Fruit fly (Drosophila melanogaster): ENCODE data around the gene Snm1.

Gene Snm1

DNA sequence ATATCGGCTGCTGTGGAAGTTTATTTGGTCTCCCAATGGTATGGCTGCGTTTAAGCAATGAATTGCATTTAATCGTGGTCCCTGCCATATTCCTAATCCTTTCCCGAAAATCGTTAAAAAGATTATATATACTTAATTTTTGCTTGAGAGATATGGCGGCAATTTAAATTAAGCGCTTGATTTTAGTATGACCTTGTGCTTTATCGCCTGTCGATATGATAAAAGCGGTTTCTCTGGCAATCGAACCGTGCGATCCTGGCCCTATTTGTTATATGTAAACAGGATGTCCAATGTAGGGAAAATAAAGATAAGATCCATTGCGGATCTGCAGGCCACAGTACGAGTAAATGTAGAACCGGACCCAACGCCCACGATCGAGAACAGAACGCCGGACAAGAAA, at the start of gene Snm1:
Gene Snm1 (plus strand): TSS at position 233 of the 400 bp plus-strand sequence.
- no peak for TF ChIP-seq CG17801 (GFP tag; optimal IDR thresholded peaks at IDR 0.05; ENCODE audit: partially characterized antibody)

- TF ChIP-seq CG17801 (GFP tag; optimal IDR thresholded peaks at IDR 0.05; ENCODE audit: partially characterized antibody): no peak
Measured at dm6 chr3R:5514759-5515158, 40.1 kb upstream of the Snm1 start.

DNA sequence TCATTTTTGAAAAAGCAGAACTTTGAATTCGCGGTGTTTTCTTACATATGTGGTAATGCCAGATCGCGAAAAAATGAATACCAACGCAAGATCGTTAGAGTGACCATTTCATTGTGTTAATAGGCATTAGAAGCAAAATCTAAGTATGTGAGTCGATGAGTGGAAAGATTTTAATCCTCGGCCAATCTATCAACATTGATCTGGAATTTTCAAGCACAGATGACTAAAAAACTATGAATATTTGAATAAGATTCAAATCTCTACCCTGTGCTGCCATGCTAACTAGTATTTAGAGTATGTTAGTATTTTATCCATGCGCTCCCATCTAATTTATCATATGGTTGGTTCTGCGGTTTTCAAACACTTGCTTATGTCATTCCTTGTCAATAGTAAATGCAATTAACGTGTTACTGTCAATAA, 38.3 kb upstream of the Snm1 start:
- no peak for TF ChIP-seq CG17801 (GFP tag; optimal IDR thresholded peaks at IDR 0.05; ENCODE audit: partially characterized antibody)

- TF ChIP-seq CG17801 (GFP tag; optimal IDR thresholded peaks at IDR 0.05; ENCODE audit: partially characterized antibody): peak; percentile 15
Measured at dm6 chr3R:5517002-5517875, 37.6 kb upstream of the Snm1 start, which contains the start of gene Itpr. Itpr (plus strand) TSS chr3R:5517117.

DNA sequence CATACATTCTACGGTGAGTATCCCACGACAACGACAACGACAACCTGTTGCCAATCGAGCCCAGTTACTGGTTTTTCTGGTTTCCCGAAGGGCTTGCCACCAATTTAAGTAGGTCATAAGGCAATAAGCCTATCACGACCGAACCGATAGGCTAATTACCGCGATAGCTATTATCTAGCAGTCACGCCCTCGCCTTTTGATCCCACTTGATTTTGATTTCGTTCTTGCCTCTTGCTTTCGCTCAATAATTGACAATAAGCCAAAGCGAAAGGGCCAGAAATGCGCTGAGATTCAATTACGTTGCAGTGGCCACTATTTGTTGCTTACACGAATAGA, 37.0 kb upstream of the Snm1 start:
- no peak for TF ChIP-seq CG17801 (GFP tag; optimal IDR thresholded peaks at IDR 0.05; ENCODE audit: partially characterized antibody)

DNA sequence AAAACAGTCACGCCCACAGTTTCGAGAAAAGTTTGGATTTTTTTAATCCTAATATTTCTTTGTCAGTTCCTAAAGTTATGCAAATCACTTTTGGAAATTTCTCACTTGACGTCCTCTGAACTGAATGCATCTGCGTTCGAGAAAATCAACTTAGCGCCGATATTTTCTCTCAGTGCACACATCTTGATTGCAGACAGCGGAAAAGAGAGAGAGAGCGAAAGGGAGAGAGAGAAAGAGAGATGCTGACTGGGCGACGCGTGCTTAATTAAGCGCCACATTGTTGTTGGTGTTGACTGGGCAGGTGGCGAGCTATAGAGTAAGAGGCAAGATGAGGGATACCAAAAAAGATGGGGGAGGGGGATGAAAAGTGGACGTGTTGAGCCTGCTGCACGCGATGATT, 36.3 kb upstream of the Snm1 start:
- no peak for TF ChIP-seq CG17801 (GFP tag; optimal IDR thresholded peaks at IDR 0.05; ENCODE audit: partially characterized antibody)

dm6 chr3R:5519789-5520188, 35.1 kb upstream of the Snm1 start:
- TF ChIP-seq CG17801 (GFP tag; optimal IDR thresholded peaks at IDR 0.05; ENCODE audit: partially characterized antibody): no peak

dm6 chr3R:5520566-5520965, 34.3 kb upstream of the Snm1 start:
- TF ChIP-seq CG17801 (GFP tag; optimal IDR thresholded peaks at IDR 0.05; ENCODE audit: partially characterized antibody): peak; percentile 58

dm6 chr3R:5523070-5523637, 31.7 kb upstream of the Snm1 start, which contains the start of the genes CG43845 and Nmdar1:
CG43845 (minus strand) TSS chr3R:5523120.
Nmdar1 (minus strand) TSS chr3R:5523328.
- TF ChIP-seq CG17801 (GFP tag; optimal IDR thresholded peaks at IDR 0.05; ENCODE audit: partially characterized antibody): no peak

- TF ChIP-seq CG17801 (GFP tag; optimal IDR thresholded peaks at IDR 0.05; ENCODE audit: partially characterized antibody): no peak
Measured at dm6 chr3R:5524804-5525203, 30.1 kb upstream of the Snm1 start.

dm6 chr3R:5527563-5527962, 27.3 kb upstream of the Snm1 start:
- TF ChIP-seq CG17801 (GFP tag; optimal IDR thresholded peaks at IDR 0.05; ENCODE audit: partially characterized antibody): no peak

- peak; percentile 31 for TF ChIP-seq CG17801 (GFP tag; optimal IDR thresholded peaks at IDR 0.05; ENCODE audit: partially characterized antibody)
Measured at dm6 chr3R:5547464-5547943, 7.4 kb upstream of the Snm1 start, which contains the start of gene CG2519. CG2519 (minus strand) TSS chr3R:5547775.

- TF ChIP-seq CG17801 (GFP tag; optimal IDR thresholded peaks at IDR 0.05; ENCODE audit: partially characterized antibody): no peak
Measured at dm6 chr3R:5550452-5550851, 4.4 kb upstream of the Snm1 start.

DNA sequence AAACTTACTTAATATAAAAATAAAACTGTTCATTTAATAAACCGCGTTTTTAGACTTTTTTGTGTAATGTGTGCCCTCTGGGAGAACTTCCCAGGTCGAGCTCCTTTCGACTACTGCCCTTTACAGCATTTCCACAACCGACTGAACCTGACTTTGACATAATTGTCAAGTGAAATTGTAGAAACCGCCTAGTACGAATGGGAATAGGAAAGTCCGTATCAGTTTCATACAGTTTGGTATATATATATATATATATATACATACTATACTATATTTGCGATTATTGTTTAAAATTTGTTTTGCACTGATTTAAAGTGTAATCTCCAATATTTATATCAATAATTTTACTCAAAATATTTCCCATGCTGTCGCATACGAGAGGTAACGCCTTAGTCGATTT, 3.8 kb upstream of the Snm1 start, which contains the start of gene mia:
Gene mia (minus strand): TSS at position 101 of the 400 bp plus-strand sequence.
- no peak for TF ChIP-seq CG17801 (GFP tag; optimal IDR thresholded peaks at IDR 0.05; ENCODE audit: partially characterized antibody)

DNA sequence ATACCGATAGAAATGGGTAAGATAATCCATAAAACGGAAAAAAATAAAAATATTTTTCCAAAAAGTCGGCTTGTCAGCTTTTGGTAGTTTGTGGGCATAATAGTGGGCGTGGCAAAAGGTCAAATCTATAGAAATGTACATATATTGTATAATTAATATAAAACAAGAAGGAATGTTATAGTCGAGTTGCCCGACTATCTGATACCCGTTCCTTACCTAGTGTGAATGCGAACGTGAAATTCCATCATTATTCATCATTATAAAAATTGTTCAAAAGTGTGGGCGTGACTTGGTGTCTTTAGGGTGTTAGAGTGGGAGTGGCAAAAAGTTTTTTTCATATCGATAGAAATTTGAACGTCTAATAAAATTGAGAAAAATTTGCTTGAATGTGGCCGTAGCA, 3.3 kb upstream of the Snm1 start:
- TF ChIP-seq CG17801 (GFP tag; optimal IDR thresholded peaks at IDR 0.05; ENCODE audit: partially characterized antibody): no peak

dm6 chr3R:5554082-5554481, 802 bp upstream of the Snm1 start, which contains the start of gene Pcmt:
Pcmt (minus strand) TSS chr3R:5554316.
- TF ChIP-seq CG17801 (GFP tag; optimal IDR thresholded peaks at IDR 0.05; ENCODE audit: partially characterized antibody): peak; percentile 30
